Fruit fly (Drosophila melanogaster): Measurements from ENCODE around the gene Hel89B.

The Hel89B gene

DNA sequence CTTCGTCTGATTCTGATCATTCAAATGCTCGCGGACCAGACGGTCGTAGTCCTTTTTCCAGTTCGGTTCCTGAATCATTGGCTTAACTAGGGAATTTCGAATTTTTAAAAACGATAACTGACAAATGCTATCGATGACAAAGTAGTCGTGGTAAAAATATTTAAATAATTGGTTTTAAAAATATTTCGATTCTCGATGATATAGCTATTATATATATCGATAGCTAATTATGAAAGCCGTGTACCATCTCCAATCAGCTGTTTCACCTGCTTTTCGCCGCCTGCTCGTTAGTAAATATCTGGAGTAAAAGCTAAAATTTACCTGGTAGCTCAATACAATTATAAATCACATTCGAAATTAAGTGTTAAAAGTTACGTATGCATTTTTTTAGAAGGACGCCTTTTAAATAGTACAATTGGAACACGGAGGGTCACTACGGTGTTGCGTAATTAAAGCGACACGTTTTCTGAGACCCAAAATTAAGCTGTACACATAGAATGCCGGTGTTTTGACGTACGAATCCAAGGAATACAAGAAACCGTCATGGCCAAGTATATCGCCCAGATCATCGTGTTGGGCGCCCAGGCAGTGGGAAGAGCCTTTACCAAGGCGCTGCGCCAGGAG lies 39.4 kb upstream of the Hel89B start, which contains the start of the genes CG5478 and blp (continued):
- peak; percentile 66; the same call in 2 of the 3 replicates for TF ChIP-seq mld (GFP tag; IDR thresholded peaks at IDR 0.05; ENCODE audit: partially characterized antibody)
- peak; percentile 87 for TF ChIP-seq amos (GFP tag; IDR thresholded peaks at IDR 0.05; ENCODE audit: partially characterized antibody)
- peak; percentile 55 for TF ChIP-seq Myb (GFP tag; optimal IDR thresholded peaks at IDR 0.05)
- peak; percentile 96 for TF ChIP-seq HLH4C (GFP tag; IDR thresholded peaks at IDR 0.05; ENCODE audit: partially characterized antibody)
- TF ChIP-seq row (GFP tag; IDR thresholded peaks at IDR 0.05): peak; percentile 39
- peak; percentile 88 for TF ChIP-seq CG7963 (GFP tag; IDR thresholded peaks at IDR 0.05; ENCODE audit: partially characterized antibody)
- no peak for TF ChIP-seq zf30C (GFP tag; optimal IDR thresholded peaks at IDR 0.05)
- TF ChIP-seq dm (GFP tag; optimal IDR thresholded peaks at IDR 0.05): peak; percentile 3
- TF ChIP-seq HmgZ (tag; optimal IDR thresholded peaks at IDR 0.05): peak; percentile 42
- TF ChIP-seq inv (GFP tag; IDR thresholded peaks at IDR 0.05; ENCODE audit: partially characterized antibody): peak; percentile 69
- TF ChIP-seq CG3065 (GFP tag; optimal IDR thresholded peaks at IDR 0.05): no peak
- peak in 1 of 2 experiments; percentile 97 for TF ChIP-seq Pdp1 (GFP tag; optimal IDR thresholded peaks at IDR 0.05)
- peak; percentile 94 for TF ChIP-seq CG6791 (GFP tag; IDR thresholded peaks at IDR 0.05; ENCODE audit: partially characterized antibody)
- TF ChIP-seq CG14710 (tag; optimal IDR thresholded peaks at IDR 0.05): peak; percentile 15
- TF ChIP-seq stwl (tag; optimal IDR thresholded peaks at IDR 0.05): peak; percentile 68
- peak; percentile 81 for TF ChIP-seq CG2116 (GFP tag; optimal IDR thresholded peaks at IDR 0.05)
- no peak for TF ChIP-seq CG10462 (GFP tag; optimal IDR thresholded peaks at IDR 0.05)
- peak; percentile 93 for TF ChIP-seq hbn (GFP tag; IDR thresholded peaks at IDR 0.05; ENCODE audit: partially characterized antibody)
- peak; percentile 91 for TF ChIP-seq tna (GFP tag; IDR thresholded peaks at IDR 0.05; ENCODE audit: partially characterized antibody)
- no peak for TF ChIP-seq CG10543 (GFP tag; optimal IDR thresholded peaks at IDR 0.05)
- no peak for TF ChIP-seq usp (GFP tag; optimal IDR thresholded peaks at IDR 0.05)
- TF ChIP-seq sens (GFP tag): peak; percentile 69
- TF ChIP-seq ase (GFP tag; IDR thresholded peaks at IDR 0.05): no peak
- no peak for TF ChIP-seq NC2β (GFP tag; optimal IDR thresholded peaks at IDR 0.05)
- TF ChIP-seq abd-A (tag; optimal IDR thresholded peaks at IDR 0.05): peak; percentile 73
- TF ChIP-seq Sry-δ (GFP tag; optimal IDR thresholded peaks at IDR 0.05): peak; percentile 86
- peak; percentile 85 for TF ChIP-seq CG16813 (GFP tag; IDR thresholded peaks at IDR 0.05; ENCODE audit: partially characterized antibody)
- TF ChIP-seq chinmo (GFP tag; IDR thresholded peaks at IDR 0.05; ENCODE audit: partially characterized antibody): peak; percentile 87
- no peak for TF ChIP-seq fd64A (GFP tag; optimal IDR thresholded peaks at IDR 0.05)
- TF ChIP-seq Dref (GFP tag; IDR thresholded peaks at IDR 0.05): peak; percentile 96
- TF ChIP-seq bbx (GFP tag; IDR thresholded peaks at IDR 0.05; ENCODE audit: partially characterized antibody): peak; percentile 92
- peak; percentile 31 for TF ChIP-seq CG1603 (tag; optimal IDR thresholded peaks at IDR 0.05)
- peak; percentile 81 for TF ChIP-seq BEAF-32 (GFP tag; optimal IDR thresholded peaks at IDR 0.05)
- TF ChIP-seq ewg (GFP tag; optimal IDR thresholded peaks at IDR 0.05): no peak
- peak; percentile 87 for TF ChIP-seq sna (GFP tag; IDR thresholded peaks at IDR 0.05; ENCODE audit: partially characterized antibody)
- peak; percentile 91 for TF ChIP-seq zen2 (GFP tag; IDR thresholded peaks at IDR 0.05; ENCODE audit: partially characterized antibody)
- TF ChIP-seq Stat92E (GFP tag; optimal IDR thresholded peaks at IDR 0.05): peak in 1 of 3 experiments; percentile 10
- peak; percentile 94 for TF ChIP-seq Dll (GFP tag; IDR thresholded peaks at IDR 0.05; ENCODE audit: partially characterized antibody)
- TF ChIP-seq phol (tag; optimal IDR thresholded peaks at IDR 0.05): peak; percentile 2
- TF ChIP-seq crc (GFP tag; optimal IDR thresholded peaks at IDR 0.05): no peak
- peak; percentile 92 for TF ChIP-seq CG14860 (GFP tag; IDR thresholded peaks at IDR 0.05; ENCODE audit: partially characterized antibody)
- peak; percentile 27 for TF ChIP-seq CG10267 (tag; optimal IDR thresholded peaks at IDR 0.05)
- TF ChIP-seq Doc3 (GFP tag; IDR thresholded peaks at IDR 0.05; ENCODE audit: partially characterized antibody): peak; percentile 92
- peak; percentile 30 for TF ChIP-seq nmo (GFP tag; optimal IDR thresholded peaks at IDR 0.05)
- TF ChIP-seq CG15073 (GFP tag; optimal IDR thresholded peaks at IDR 0.05): no peak
- TF ChIP-seq TFAM (GFP tag; optimal IDR thresholded peaks at IDR 0.05): no peak
- TF ChIP-seq ato (GFP tag; IDR thresholded peaks at IDR 0.05; ENCODE audit: partially characterized antibody): peak; percentile 95
